Worm (Caenorhabditis elegans): Measurements from ENCODE around the gene srbc-5.

DNA sequence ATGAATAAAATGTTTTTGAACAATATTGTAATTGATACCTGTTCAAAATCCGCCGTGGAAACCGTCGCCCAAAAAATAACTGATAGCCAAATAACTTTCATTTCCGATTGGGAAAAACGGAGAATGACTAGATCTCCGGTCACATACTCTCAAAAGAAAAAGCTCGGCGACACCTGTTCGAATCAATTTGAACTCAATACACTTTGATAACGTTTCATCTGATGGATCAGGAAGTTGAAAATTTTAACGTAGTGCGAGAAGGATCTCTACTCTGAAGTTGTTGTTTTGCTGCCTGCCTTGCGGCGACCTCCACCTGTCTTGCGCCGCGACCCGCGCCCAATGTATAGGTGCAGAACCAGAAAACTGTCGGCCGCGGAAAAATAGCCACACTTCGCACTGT, 13.0 kb downstream of the srbc-5 start, which contains the start of gene T28A11.20:
- TF ChIP-seq ama-1 (optimal IDR thresholded peaks at IDR 0.05) (no peak), ama-1 (GFP tag; optimal IDR thresholded peaks at IDR 0.05) (no peak), C17E4.6 (GFP tag; IDR thresholded peaks at IDR 0.05) (no peak), lsy-27 (tag; optimal IDR thresholded peaks at IDR 0.05; ENCODE audit: borderline replicate concordance, insufficient read depth) (no peak), ztf-26 (tag; optimal IDR thresholded peaks at IDR 0.05) (no peak), nfya-1 (tag; optimal IDR thresholded peaks at IDR 0.05; ENCODE audit: borderline replicate concordance, insufficient read depth) (no peak), Y53F4B.3 (GFP tag; IDR thresholded peaks at IDR 0.05) (no peak)
